Worm (Caenorhabditis elegans) whole organism, L3 larva: ENCODE measurements around the gene nlp-33.

Experiments used
- aly-2 ChIP-seq: fragments of 150-350 bp; optimal IDR thresholded peaks from 2 replicates; lab custom pipeline; 2014; ENCODE audit warnings: missing biosample characterization, missing genetic modification characterization
- lin-39 ChIP-seq: fragments of 150-350 bp; optimal IDR thresholded peaks from 2 replicates; lab custom pipeline; 2018; ENCODE audit warnings: missing biosample characterization, missing genetic modification reagents, missing genetic modification characterization
- skn-1 ChIP-seq: fragments of 150-350 bp; optimal IDR thresholded peaks from 2 replicates; lab custom pipeline; 2014; ENCODE audit warnings: missing biosample characterization, missing genetic modification characterization

- TF ChIP-seq aly-2 (no peak), lin-39 (no peak), skn-1 (no peak)
Observed at ce11 chrV:11149405-11149804, 2.3 kb downstream of the nlp-33 start, which contains the start of gene T19C4.1.
